Worm (Caenorhabditis elegans): ENCODE data around the gene cyn-16.

DNA sequence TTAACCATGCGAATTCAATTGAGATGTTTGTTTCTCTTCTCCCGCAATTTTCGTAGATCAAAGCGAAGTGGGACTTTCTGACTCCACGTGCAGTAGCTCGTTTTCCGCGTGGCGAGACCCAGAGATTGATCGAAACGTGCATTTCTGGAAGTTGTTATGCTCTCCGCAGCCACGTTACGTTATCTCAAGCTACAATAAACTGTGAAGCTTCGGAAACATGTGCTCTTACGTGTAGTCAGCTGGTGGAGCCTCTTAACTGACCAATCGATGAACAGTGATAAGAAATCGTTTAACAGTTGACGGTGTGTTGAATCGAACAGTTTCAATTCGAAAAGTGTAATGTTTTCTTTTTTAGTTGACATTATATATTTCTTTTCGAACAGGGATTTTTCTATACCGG lies 15.6 kb upstream of the cyn-16 start:
- TF ChIP-seq tbx-8 (GFP tag; optimal IDR thresholded peaks at IDR 0.05) (no peak), nhr-237 (tag; optimal IDR thresholded peaks at IDR 0.05) (no peak), ztf-11 (tag; optimal IDR thresholded peaks at IDR 0.05) (no peak), lin-13 (tag; optimal IDR thresholded peaks at IDR 0.05) (no peak), drap-1 (GFP tag; optimal IDR thresholded peaks at IDR 0.05) (no peak)
